Fruit fly (Drosophila melanogaster) whole organism, pupa: ENCODE data around the gene CG15543.
A peak's percentile ranks its signal among the peaks of the same experiment; 100 is the strongest.

Source experiments
- CG10348 ChIP-seq: fragments of 200-800 bp; sonication (Bioruptor generic); IDR thresholded peaks from 2 replicates; pipeline ENCODE4 v1.3.6; 2022; ENCODE audit warnings: missing biosample characterization, missing genetic modification characterization
- CG12605 ChIP-seq: fragments of 200-800 bp; sonication (Bioruptor generic); IDR thresholded peaks from 2 replicates; pipeline ENCODE4 v1.3.6; 2022; ENCODE audit warnings: missing biosample characterization, missing genetic modification characterization
- CG13204 ChIP-seq: fragments of 200-800 bp; sonication (Bioruptor generic); optimal IDR thresholded peaks from 2 replicates; lab custom pipeline; 2018; ENCODE audit warnings: missing biosample characterization, mild to moderate bottlenecking, missing genetic modification characterization, moderate library complexity
- CG14655 ChIP-seq: fragments of 200-800 bp; sonication (Bioruptor generic); optimal IDR thresholded peaks from 3 replicates; lab custom pipeline; 2017; ENCODE audit warnings: mild to moderate bottlenecking, missing biosample characterization, missing genetic modification reagents, missing genetic modification characterization
- CG15710 ChIP-seq: fragments of 200-800 bp; sonication (Bioruptor generic); optimal IDR thresholded peaks from 2 replicates; lab custom pipeline; 2018; ENCODE audit warnings: missing biosample characterization, mild to moderate bottlenecking, missing genetic modification characterization, moderate library complexity
- CG17806 ChIP-seq: fragments of 200-800 bp; sonication (Bioruptor generic); optimal IDR thresholded peaks from 2 replicates; lab custom pipeline; 2018; ENCODE audit warnings: missing biosample characterization, mild to moderate bottlenecking, missing genetic modification characterization, moderate library complexity
- CG32121 ChIP-seq: fragments of 200-800 bp; sonication (Bioruptor generic); IDR thresholded peaks from 2 replicates; pipeline ENCODE4 v1.3.6; 2022; ENCODE audit warnings: missing biosample characterization, missing genetic modification characterization
- CG34367 ChIP-seq: fragments of 200-800 bp; sonication (Bioruptor generic); optimal IDR thresholded peaks from 2 replicates; lab custom pipeline; 2018; ENCODE audit warnings: missing biosample characterization, mild to moderate bottlenecking, missing genetic modification characterization
- CG4496 ChIP-seq: fragments of 200-800 bp; sonication (Bioruptor generic); IDR thresholded peaks from 3 replicates; pipeline ENCODE4 v1.3.6; 2022; ENCODE audit warnings: missing biosample characterization, missing genetic modification characterization
- CG8159 ChIP-seq: fragments of 200-800 bp; sonication (Bioruptor generic); optimal IDR thresholded peaks from 3 replicates; lab custom pipeline; 2018; ENCODE audit warnings: missing biosample characterization, mild to moderate bottlenecking, missing genetic modification characterization, moderate library complexity
- CG8301 ChIP-seq: fragments of 200-800 bp; sonication (Bioruptor generic); optimal IDR thresholded peaks from 2 replicates; lab custom pipeline; 2018; ENCODE audit warnings: missing biosample characterization, mild to moderate bottlenecking, missing genetic modification characterization
- CG9948 ChIP-seq: fragments of 200-800 bp; sonication (Bioruptor generic); optimal IDR thresholded peaks from 2 replicates; lab custom pipeline; 2018; ENCODE audit warnings: missing biosample characterization, mild to moderate bottlenecking, missing genetic modification characterization, moderate library complexity
- D1 ChIP-seq: fragments of 200-800 bp; sonication (Bioruptor generic); optimal IDR thresholded peaks from 2 replicates; lab custom pipeline; 2018; ENCODE audit warnings: missing biosample characterization, mild to moderate bottlenecking, missing genetic modification characterization, moderate library complexity
- EcR ChIP-seq: fragments of 200-800 bp; sonication (Bioruptor generic); optimal IDR thresholded peaks from 3 replicates; lab custom pipeline; 2019; ENCODE audit warnings: missing biosample characterization, missing genetic modification characterization, mild to moderate bottlenecking, moderate library complexity, missing genetic modification reagents
- Ets98B ChIP-seq: fragments of 200-800 bp; sonication (Bioruptor generic); IDR thresholded peaks from 2 replicates; pipeline ENCODE4 v1.3.6; 2022; ENCODE audit warnings: missing biosample characterization, missing genetic modification characterization
- Pif1A ChIP-seq: fragments of 200-800 bp; sonication (Bioruptor generic); optimal IDR thresholded peaks from 3 replicates; lab custom pipeline; 2016; ENCODE audit warnings: missing biosample characterization, missing genetic modification characterization
- Pif1B ChIP-seq: fragments of 200-800 bp; sonication (Bioruptor generic); optimal IDR thresholded peaks from 3 replicates; lab custom pipeline; 2016; ENCODE audit warnings: missing biosample characterization, missing genetic modification characterization
- Snoo ChIP-seq: fragments of 200-800 bp; sonication (Bioruptor generic); optimal IDR thresholded peaks from 3 replicates; lab custom pipeline; 2017; ENCODE audit warnings: missing biosample characterization, mild to moderate bottlenecking, missing genetic modification characterization, inconsistent platforms
- fd96Ca ChIP-seq: fragments of 200-800 bp; sonication (Bioruptor generic); IDR thresholded peaks from 3 replicates; pipeline ENCODE4 v1.3.6; 2022; ENCODE audit warnings: missing biosample characterization, missing genetic modification characterization
- gl ChIP-seq: fragments of 200-800 bp; sonication (Bioruptor generic); optimal IDR thresholded peaks from 2 replicates; lab custom pipeline; 2018; ENCODE audit warnings: missing biosample characterization, mild to moderate bottlenecking, missing genetic modification characterization
- rn ChIP-seq: fragments of 200-800 bp; sonication (Bioruptor generic); IDR thresholded peaks from 2 replicates; pipeline ENCODE4 v1.3.6; 2022; ENCODE audit warnings: missing biosample characterization, missing genetic modification characterization

CG15543 gene

DNA sequence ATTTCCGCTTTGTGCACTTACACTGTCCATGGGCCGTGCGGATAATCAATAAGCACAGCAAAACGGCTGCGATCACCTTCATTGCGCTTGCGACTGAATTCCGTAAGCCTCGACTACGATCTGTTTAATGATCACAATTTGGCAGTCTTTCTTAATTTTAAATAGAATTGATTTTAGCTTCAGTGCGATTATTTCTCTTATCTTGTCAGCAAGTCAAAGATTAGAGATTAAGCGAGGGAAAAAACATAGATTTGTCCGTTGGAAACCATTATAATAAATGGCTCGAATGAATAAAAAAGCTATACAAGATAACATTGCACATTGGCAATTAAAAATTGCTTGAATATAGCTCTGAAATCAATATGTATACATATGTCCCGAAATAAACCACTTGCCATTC is 11.6 kb upstream of the CG15543 start, which contains the start of gene CG11313:
Gene CG11313, minus strand, starts transcription at position 101 of the 400 bp plus-strand sequence.
- TF ChIP-seq gl (tag; lab: Kevin White, UChicago) (no peak), fd96Ca (GFP tag; lab: Robert Waterston, UW) (no peak), Pif1A (no peak), Ets98B (GFP tag; lab: Robert Waterston, UW) (no peak), CG9948 (tag; lab: Kevin White, UChicago) (no peak), CG4496 (GFP tag; lab: Robert Waterston, UW) (no peak), CG34367 (tag; lab: Kevin White, UChicago) (no peak), CG14655 (GFP tag; lab: Kevin White, UChicago) (no peak), CG17806 (tag; lab: Kevin White, UChicago) (no peak), Pif1B (GFP tag; lab: Kevin White, UChicago) (no peak), CG32121 (GFP tag; lab: Robert Waterston, UW) (no peak), CG12605 (no peak), D1 (tag; lab: Kevin White, UChicago) (no peak), CG15710 (no peak)

dm6 chr3R:30733081-30733480 is 9.6 kb upstream of the CG15543 start:
- TF ChIP-seq CG4496 (GFP tag; lab: Robert Waterston, UW): no peak
- no peak for TF ChIP-seq CG17806 (tag; lab: Kevin White, UChicago)
- TF ChIP-seq CG12605: no peak
- no peak for TF ChIP-seq CG14655 (GFP tag; lab: Kevin White, UChicago)
- TF ChIP-seq CG10348 (GFP tag; lab: Robert Waterston, UW): no peak
- TF ChIP-seq rn: no peak
- no peak for TF ChIP-seq CG34367 (tag; lab: Kevin White, UChicago)
- no peak for TF ChIP-seq CG9948 (tag; lab: Kevin White, UChicago)
- no peak for TF ChIP-seq CG15710

dm6 chr3R:30734576-30734975 is 8.1 kb upstream of the CG15543 start:
- TF ChIP-seq CG14655 (GFP tag; lab: Kevin White, UChicago) (peak; percentile 4), CG8159 (tag; lab: Kevin White, UChicago) (peak; percentile 6), CG10348 (GFP tag; lab: Robert Waterston, UW) (no peak)

- TF ChIP-seq CG8159 (tag; lab: Kevin White, UChicago) (no peak), CG9948 (tag; lab: Kevin White, UChicago) (no peak), Ets98B (GFP tag; lab: Robert Waterston, UW) (no peak), CG32121 (GFP tag; lab: Robert Waterston, UW) (no peak), gl (tag; lab: Kevin White, UChicago) (no peak), CG17806 (tag; lab: Kevin White, UChicago) (no peak), Pif1A (no peak), D1 (tag; lab: Kevin White, UChicago) (no peak), rn (no peak), CG12605 (no peak), fd96Ca (GFP tag; lab: Robert Waterston, UW) (no peak), EcR (GFP tag; lab: Kevin White, UChicago) (no peak), CG4496 (GFP tag; lab: Robert Waterston, UW) (no peak), CG13204 (GFP tag; lab: Kevin White, UChicago) (no peak), CG15710 (no peak), Pif1B (GFP tag; lab: Kevin White, UChicago) (no peak), Snoo (no peak), CG34367 (tag; lab: Kevin White, UChicago) (no peak)
Measured at dm6 chr3R:30735047-30735446, 7.6 kb upstream of the CG15543 start.

- TF ChIP-seq fd96Ca (GFP tag; lab: Robert Waterston, UW): no peak
- TF ChIP-seq Ets98B (GFP tag; lab: Robert Waterston, UW): no peak
- no peak for TF ChIP-seq rn
- no peak for TF ChIP-seq EcR (GFP tag; lab: Kevin White, UChicago)
- TF ChIP-seq Pif1B (GFP tag; lab: Kevin White, UChicago): no peak
- TF ChIP-seq D1 (tag; lab: Kevin White, UChicago): no peak
- no peak for TF ChIP-seq CG14655 (GFP tag; lab: Kevin White, UChicago)
- no peak for TF ChIP-seq CG32121 (GFP tag; lab: Robert Waterston, UW)
- TF ChIP-seq CG12605: no peak
- no peak for TF ChIP-seq CG13204 (GFP tag; lab: Kevin White, UChicago)
- TF ChIP-seq, all 21 proteins: peak for 0
Measured at dm6 chr3R:30741371-30741770, 1.3 kb upstream of the CG15543 start.

- TF ChIP-seq Pif1A (no peak), CG34367 (tag; lab: Kevin White, UChicago) (no peak), CG10348 (GFP tag; lab: Robert Waterston, UW) (no peak), Snoo (no peak), EcR (GFP tag; lab: Kevin White, UChicago) (no peak), Ets98B (GFP tag; lab: Robert Waterston, UW) (no peak), Pif1B (GFP tag; lab: Kevin White, UChicago) (no peak), CG13204 (GFP tag; lab: Kevin White, UChicago) (no peak), CG32121 (GFP tag; lab: Robert Waterston, UW) (no peak), CG8159 (tag; lab: Kevin White, UChicago) (no peak), CG8301 (tag; lab: Kevin White, UChicago) (no peak), CG15710 (no peak), rn (no peak), D1 (tag; lab: Kevin White, UChicago) (no peak), CG4496 (GFP tag; lab: Robert Waterston, UW) (no peak)
Measured at dm6 chr3R:30745104-30745503, 2.4 kb downstream of the CG15543 start, which contains the start of gene Npc2g. Gene Npc2g, minus strand, starts transcription at chr3R:30745263.
